Fruit fly (Drosophila melanogaster) whole organism, prepupa: Measurements from ENCODE around the gene CG5122.

Source experiments
- Blimp-1 ChIP-seq: fragments of 200-800 bp; sonication (Bioruptor generic); optimal IDR thresholded peaks from 3 replicates; lab custom pipeline; 2017; ENCODE audit warnings: missing biosample characterization, missing genetic modification characterization, mild to moderate bottlenecking, moderate library complexity, missing genetic modification reagents
- CG1621 ChIP-seq: fragments of 200-800 bp; sonication (Bioruptor generic); optimal IDR thresholded peaks from 3 replicates; lab custom pipeline; 2018; ENCODE audit warnings: missing biosample characterization, mild to moderate bottlenecking, missing genetic modification characterization
- CG16779 ChIP-seq: fragments of 200-800 bp; sonication (Bioruptor generic); optimal IDR thresholded peaks from 3 replicates; lab custom pipeline; 2017; ENCODE audit warnings: missing biosample characterization, mild to moderate bottlenecking, missing genetic modification characterization
- CG6792 ChIP-seq: fragments of 200-800 bp; sonication (Bioruptor generic); optimal IDR thresholded peaks from 3 replicates; lab custom pipeline; 2016; ENCODE audit warnings: missing biosample characterization, missing genetic modification characterization
- CG6854 ChIP-seq: fragments of 200-800 bp; sonication (Bioruptor generic); optimal IDR thresholded peaks from 2 replicates; lab custom pipeline; 2017; ENCODE audit warnings: missing biosample characterization, mild to moderate bottlenecking, missing genetic modification characterization
- Hr39 ChIP-seq: fragments of 200-800 bp; sonication (Bioruptor generic); optimal IDR thresholded peaks from 2 replicates; lab custom pipeline; 2016; ENCODE audit warnings: missing biosample characterization, missing genetic modification characterization
- Lpt ChIP-seq: fragments of 200-800 bp; sonication (Bioruptor generic); optimal IDR thresholded peaks from 3 replicates; lab custom pipeline; 2016; ENCODE audit warnings: missing biosample characterization, missing genetic modification characterization
- OdsH ChIP-seq: fragments of 200-800 bp; sonication (Bioruptor generic); optimal IDR thresholded peaks from 3 replicates; lab custom pipeline; 2016; ENCODE audit warnings: missing biosample characterization, missing genetic modification characterization
- Sox102F ChIP-seq: fragments of 200-800 bp; sonication (Bioruptor generic); optimal IDR thresholded peaks from 2 replicates; lab custom pipeline; 2016; ENCODE audit warnings: missing biosample characterization, mild to moderate bottlenecking, missing genetic modification characterization
- achi ChIP-seq: fragments of 200-800 bp; sonication (Bioruptor generic); optimal IDR thresholded peaks from 3 replicates; lab custom pipeline; 2016; ENCODE audit warnings: missing biosample characterization, missing genetic modification characterization
- dac ChIP-seq: fragments of 200-800 bp; sonication (Bioruptor generic); optimal IDR thresholded peaks from 2 replicates; lab custom pipeline; 2017; ENCODE audit warnings: missing biosample characterization, mild to moderate bottlenecking, missing genetic modification characterization
- lz ChIP-seq: fragments of 200-800 bp; sonication (Bioruptor generic); optimal IDR thresholded peaks from 3 replicates; lab custom pipeline; 2016; ENCODE audit warnings: missing biosample characterization, missing genetic modification characterization
- net ChIP-seq: fragments of 200-800 bp; sonication (Bioruptor generic); optimal IDR thresholded peaks from 3 replicates; lab custom pipeline; 2016; ENCODE audit warnings: missing biosample characterization, missing genetic modification characterization
- salr ChIP-seq, 2 experiments: fragments of 200-800 bp; sonication (Bioruptor generic); optimal IDR thresholded peaks; 3 replicates each; lab custom pipeline; 2016 to 2018; ENCODE audit warnings: missing biosample characterization in 2 of 2, missing genetic modification characterization in 2 of 2, mild to moderate bottlenecking in 1 of 2

- TF ChIP-seq net (GFP tag; lab: Kevin White, UChicago), result no peak
- TF ChIP-seq Lpt (GFP tag; lab: Kevin White, UChicago), result no peak
- no peak for TF ChIP-seq Hr39 (GFP tag; lab: Kevin White, UChicago)
- no peak for TF ChIP-seq lz
- no peak for TF ChIP-seq CG1621 (tag; lab: Kevin White, UChicago)
- TF ChIP-seq dac (GFP tag; lab: Kevin White, UChicago), result no peak
- no peak for TF ChIP-seq OdsH (GFP tag; lab: Kevin White, UChicago)
- TF ChIP-seq CG6792, result no peak
- no peak for TF ChIP-seq achi (GFP tag; lab: Kevin White, UChicago)
- no peak for TF ChIP-seq Blimp-1 (GFP tag; lab: Kevin White, UChicago)
- no peak for TF ChIP-seq CG16779 (tag; lab: Kevin White, UChicago)
- no peak for TF ChIP-seq Sox102F (GFP tag; lab: Kevin White, UChicago)
- no peak for TF ChIP-seq CG6854 (GFP tag; lab: Kevin White, UChicago)
- no peak for TF ChIP-seq salr (GFP tag; optimal IDR thresholded peaks at IDR 0.05; lab: Kevin White, UChicago)
Measured at dm6 chr2L:13113580-13113979, 16.8 kb upstream of the CG5122 start.
